Fruit fly (Drosophila melanogaster) whole organism, embryonic: ENCODE results near the gene CG3909.
A peak's percentile ranks its signal among the peaks of the same experiment; 100 is the strongest.

Source experiments
- Blimp-1 ChIP-seq: fragments of 200-800 bp; sonication (Bioruptor generic); optimal IDR thresholded peaks from 3 replicates; lab custom pipeline; 2018; ENCODE audit warnings: missing biosample characterization, missing genetic modification characterization, mild to moderate bottlenecking, moderate library complexity, missing genetic modification reagents
- CG10267 ChIP-seq: fragments of 200-800 bp; sonication (Bioruptor generic); optimal IDR thresholded peaks from 2 replicates; lab custom pipeline; 2018; ENCODE audit warnings: missing biosample characterization, mild to moderate bottlenecking, missing genetic modification characterization, moderate library complexity
- CG10321 ChIP-seq: fragments of 200-800 bp; sonication (Bioruptor generic); IDR thresholded peaks from 2 replicates; pipeline ENCODE4 v1.3.6; 2022; ENCODE audit warnings: missing biosample characterization, missing genetic modification characterization
- CG10543 ChIP-seq: fragments of 200-800 bp; sonication (Bioruptor generic); optimal IDR thresholded peaks from 3 replicates; lab custom pipeline; 2017; ENCODE audit warnings: missing biosample characterization, mild to moderate bottlenecking, missing genetic modification characterization, moderate library complexity
- CG1233 ChIP-seq: fragments of 200-800 bp; sonication (Bioruptor generic); optimal IDR thresholded peaks from 4 replicates; lab custom pipeline; 2018; ENCODE audit warnings: missing biosample characterization, mild to moderate bottlenecking, missing genetic modification characterization
- CG12391 ChIP-seq: fragments of 200-800 bp; sonication (Bioruptor generic); optimal IDR thresholded peaks from 3 replicates; lab custom pipeline; 2018; ENCODE audit warnings: missing biosample characterization, mild to moderate bottlenecking, missing genetic modification characterization, moderate library complexity
- CG14710 ChIP-seq: fragments of 200-800 bp; sonication (Bioruptor generic); optimal IDR thresholded peaks from 3 replicates; lab custom pipeline; 2019; ENCODE audit warnings: missing biosample characterization, mild to moderate bottlenecking, missing genetic modification characterization, moderate library complexity
- CG1647 ChIP-seq: fragments of 200-800 bp; sonication (Bioruptor generic); optimal IDR thresholded peaks from 3 replicates; lab custom pipeline; 2016; ENCODE audit warnings: missing biosample characterization, missing genetic modification characterization
- CG16815 ChIP-seq: fragments of 200-800 bp; sonication (Bioruptor generic); optimal IDR thresholded peaks from 3 replicates; lab custom pipeline; 2017; ENCODE audit warnings: missing biosample characterization, mild to moderate bottlenecking, missing genetic modification characterization
- CG1832 ChIP-seq: fragments of 200-800 bp; sonication (Bioruptor generic); optimal IDR thresholded peaks from 2 replicates; lab custom pipeline; 2017; ENCODE audit warnings: missing biosample characterization, mild to moderate bottlenecking, missing genetic modification characterization, inconsistent platforms
- CG18619 ChIP-seq: fragments of 200-800 bp; sonication (Bioruptor generic); optimal IDR thresholded peaks from 3 replicates; lab custom pipeline; 2017; ENCODE audit warnings: missing biosample characterization, mild to moderate bottlenecking, missing genetic modification characterization
- CG2712 ChIP-seq: fragments of 200-800 bp; optimal IDR thresholded peaks from 3 replicates; lab custom pipeline; 2019; ENCODE audit warnings: missing biosample characterization, mild to moderate bottlenecking, missing genetic modification characterization, moderate library complexity
- CG31441 ChIP-seq: fragments of 200-800 bp; sonication (Bioruptor generic); IDR thresholded peaks from 2 replicates; pipeline ENCODE4 v1.3.6; 2022; ENCODE audit warnings: missing biosample characterization, missing genetic modification characterization
- CG4730 ChIP-seq: fragments of 200-800 bp; sonication (Bioruptor generic); IDR thresholded peaks from 2 replicates; pipeline ENCODE4 v1.3.6; 2022; ENCODE audit warnings: missing biosample characterization, missing genetic modification characterization
- CG6272 ChIP-seq: fragments of 200-800 bp; sonication (Bioruptor generic); IDR thresholded peaks from 2 replicates; pipeline ENCODE4 v1.3.6; 2022; ENCODE audit warnings: missing biosample characterization, missing genetic modification characterization
- CG6689 ChIP-seq: fragments of 200-800 bp; sonication (Bioruptor generic); IDR thresholded peaks from 2 replicates; pipeline ENCODE4 v1.3.6; 2022; ENCODE audit warnings: missing biosample characterization, missing genetic modification characterization
- CG7357 ChIP-seq: fragments of 200-800 bp; sonication (Bioruptor generic); IDR thresholded peaks from 3 replicates; pipeline ENCODE4 v1.3.6; 2022; ENCODE audit warnings: missing biosample characterization, missing genetic modification characterization
- CG7556 ChIP-seq: fragments of 200-800 bp; sonication (Bioruptor generic); optimal IDR thresholded peaks from 2 replicates; lab custom pipeline; 2017; ENCODE audit warnings: missing biosample characterization, mild to moderate bottlenecking, missing genetic modification characterization
- D ChIP-seq, 2 experiments: fragments of 200-800 bp in 1 of 2; fragments of >200 bp in 1 of 2; sonication (Bioruptor generic) in 1 of 2; optimal IDR thresholded peaks; 2 replicates in 1 of 2; 3 replicates in 1 of 2; lab custom pipeline; 2017; ENCODE audit warnings: mild to moderate bottlenecking in 1 of 2, missing biosample characterization in 1 of 2, missing genetic modification characterization in 1 of 2, missing genetic modification reagents in 1 of 2
- Dref ChIP-seq: fragments of 200-800 bp; sonication (Bioruptor generic); IDR thresholded peaks from 2 replicates; pipeline ENCODE4 v1.3.6; 2022; ENCODE audit warnings: missing biosample characterization, missing genetic modification characterization
- Elba2 ChIP-seq: fragments of 200-800 bp; sonication (Bioruptor generic); optimal IDR thresholded peaks from 3 replicates; lab custom pipeline; 2016; ENCODE audit warnings: missing biosample characterization, missing genetic modification characterization
- Ets65A ChIP-seq: fragments of 200-800 bp; sonication (Bioruptor generic); peaks from one replicate; lab custom pipeline; 2016; ENCODE audit warnings: missing biosample characterization, missing genetic modification characterization
- Hey ChIP-seq: fragments of 200-800 bp; sonication (Bioruptor generic); optimal IDR thresholded peaks from 3 replicates; lab custom pipeline; 2018; ENCODE audit warnings: missing biosample characterization, mild to moderate bottlenecking, missing genetic modification characterization
- Max ChIP-seq: fragments of 200-800 bp; sonication (Bioruptor generic); optimal IDR thresholded peaks from 2 replicates; lab custom pipeline; 2016; ENCODE audit warnings: missing biosample characterization, mild to moderate bottlenecking, missing genetic modification characterization
- Med ChIP-seq: fragments of 200-800 bp; sonication (Bioruptor generic); peaks from one replicate; lab custom pipeline; 2016; ENCODE audit warnings: missing biosample characterization, missing genetic modification characterization, mild to moderate bottlenecking, inconsistent platforms, moderate library complexity
- Meics ChIP-seq: fragments of 200-800 bp; sonication (Bioruptor generic); optimal IDR thresholded peaks from 2 replicates; lab custom pipeline; 2017; ENCODE audit warnings: missing biosample characterization, mild to moderate bottlenecking, missing genetic modification characterization
- NK7.1 ChIP-seq: fragments of 200-800 bp; sonication (Bioruptor generic); optimal IDR thresholded peaks from 3 replicates; lab custom pipeline; 2016; ENCODE audit warnings: missing biosample characterization, missing genetic modification characterization
- NfI ChIP-seq: fragments of 200-800 bp; sonication (Bioruptor generic); optimal IDR thresholded peaks from 3 replicates; lab custom pipeline; 2018; ENCODE audit warnings: missing biosample characterization, mild to moderate bottlenecking, missing genetic modification characterization, moderate library complexity
- Opbp ChIP-seq: fragments of 200-800 bp; sonication (Bioruptor generic); IDR thresholded peaks from 3 replicates; pipeline ENCODE4 v1.3.6; 2022; ENCODE audit warnings: missing biosample characterization, missing genetic modification characterization; ENCODE audit not compliant: partially characterized antibody
- PHDP ChIP-seq: fragments of 200-800 bp; sonication (Bioruptor generic); optimal IDR thresholded peaks from 3 replicates; lab custom pipeline; 2018; ENCODE audit warnings: missing biosample characterization, mild to moderate bottlenecking, missing genetic modification characterization, moderate library complexity
- Sox102F ChIP-seq: fragments of 200-800 bp; sonication (Bioruptor generic); optimal IDR thresholded peaks from 2 replicates; lab custom pipeline; 2018; ENCODE audit warnings: missing biosample characterization, mild to moderate bottlenecking, missing genetic modification characterization, moderate library complexity
- Vsx1 ChIP-seq: fragments of 200-800 bp; sonication (Bioruptor generic); optimal IDR thresholded peaks from 2 replicates; lab custom pipeline; 2017; ENCODE audit warnings: missing biosample characterization, mild to moderate bottlenecking, missing genetic modification characterization, missing genetic modification reagents
- ash1 ChIP-seq: fragments of 200-800 bp; sonication (Bioruptor generic); optimal IDR thresholded peaks from 2 replicates; lab custom pipeline; 2018; ENCODE audit warnings: missing biosample characterization, mild to moderate bottlenecking, missing genetic modification characterization
- bowl ChIP-seq: fragments of 200-800 bp; sonication (Bioruptor generic); IDR thresholded peaks from 2 replicates; pipeline ENCODE4 v1.3.6; 2022; ENCODE audit warnings: missing biosample characterization, missing genetic modification characterization
- dati ChIP-seq: fragments of 200-800 bp; sonication (Bioruptor generic); IDR thresholded peaks from 2 replicates; pipeline ENCODE4 v1.3.6; 2022; ENCODE audit warnings: missing biosample characterization, missing genetic modification characterization
- dpn ChIP-seq, 2 experiments: fragments of 200-800 bp; sonication (Bioruptor generic); optimal IDR thresholded peaks; 3 replicates each; lab custom pipeline; 2016; ENCODE audit warnings: missing biosample characterization in 2 of 2, missing genetic modification characterization in 2 of 2
- eve ChIP-seq, 2 experiments: fragments of >200 bp; optimal IDR thresholded peaks; 2 replicates each; lab custom pipeline; 2017; ENCODE audit warnings: missing biosample characterization in 2 of 2, missing genetic modification characterization in 2 of 2
- eyg ChIP-seq: fragments of 200-800 bp; sonication (Bioruptor generic); optimal IDR thresholded peaks from 3 replicates; lab custom pipeline; 2016; ENCODE audit warnings: missing biosample characterization, missing genetic modification characterization
- fu2 ChIP-seq: fragments of 200-800 bp; sonication (Bioruptor generic); optimal IDR thresholded peaks from 2 replicates; lab custom pipeline; 2016; ENCODE audit warnings: missing biosample characterization, missing genetic modification characterization
- h ChIP-seq: fragments of >200 bp; optimal IDR thresholded peaks from 2 replicates; lab custom pipeline; 2017
- ind ChIP-seq: fragments of 200-800 bp; sonication (Bioruptor generic); optimal IDR thresholded peaks from 3 replicates; lab custom pipeline; 2016; ENCODE audit warnings: missing biosample characterization, missing genetic modification characterization
- lbe ChIP-seq: fragments of 200-800 bp; sonication (Bioruptor generic); optimal IDR thresholded peaks from 2 replicates; lab custom pipeline; 2016; ENCODE audit warnings: missing biosample characterization, mild to moderate bottlenecking, missing genetic modification characterization
- nerfin-1 ChIP-seq: fragments of 200-800 bp; sonication (Bioruptor generic); optimal IDR thresholded peaks from 3 replicates; lab custom pipeline; 2019; ENCODE audit warnings: missing biosample characterization, mild to moderate bottlenecking, missing genetic modification characterization, moderate library complexity
- nerfin-2 ChIP-seq: fragments of 200-800 bp; sonication (Bioruptor generic); IDR thresholded peaks from 2 replicates; pipeline ENCODE4 v1.3.6; 2022; ENCODE audit warnings: missing biosample characterization, missing genetic modification characterization; ENCODE audit not compliant: partially characterized antibody
- phol ChIP-seq: fragments of 200-800 bp; sonication (Bioruptor generic); optimal IDR thresholded peaks from 3 replicates; lab custom pipeline; 2018; ENCODE audit warnings: missing biosample characterization, mild to moderate bottlenecking, missing genetic modification characterization, moderate library complexity
- row ChIP-seq: fragments of 200-800 bp; sonication (Bioruptor generic); IDR thresholded peaks from 3 replicates; pipeline ENCODE4 v1.3.6; 2022; ENCODE audit warnings: missing biosample characterization, missing genetic modification characterization
- scrt ChIP-seq: fragments of 200-800 bp; sonication (Bioruptor generic); optimal IDR thresholded peaks from 2 replicates; lab custom pipeline; 2018; ENCODE audit warnings: missing biosample characterization, mild to moderate bottlenecking, missing genetic modification characterization, moderate library complexity
- shn ChIP-seq: fragments of 200-800 bp; sonication (Bioruptor generic); optimal IDR thresholded peaks from 3 replicates; lab custom pipeline; 2016; ENCODE audit warnings: missing biosample characterization, missing genetic modification characterization
- wdn ChIP-seq: fragments of 200-800 bp; sonication (Bioruptor generic); IDR thresholded peaks from 2 replicates; pipeline ENCODE4 v1.3.6; 2022; ENCODE audit warnings: missing biosample characterization, missing genetic modification characterization

CG3909 gene

DNA sequence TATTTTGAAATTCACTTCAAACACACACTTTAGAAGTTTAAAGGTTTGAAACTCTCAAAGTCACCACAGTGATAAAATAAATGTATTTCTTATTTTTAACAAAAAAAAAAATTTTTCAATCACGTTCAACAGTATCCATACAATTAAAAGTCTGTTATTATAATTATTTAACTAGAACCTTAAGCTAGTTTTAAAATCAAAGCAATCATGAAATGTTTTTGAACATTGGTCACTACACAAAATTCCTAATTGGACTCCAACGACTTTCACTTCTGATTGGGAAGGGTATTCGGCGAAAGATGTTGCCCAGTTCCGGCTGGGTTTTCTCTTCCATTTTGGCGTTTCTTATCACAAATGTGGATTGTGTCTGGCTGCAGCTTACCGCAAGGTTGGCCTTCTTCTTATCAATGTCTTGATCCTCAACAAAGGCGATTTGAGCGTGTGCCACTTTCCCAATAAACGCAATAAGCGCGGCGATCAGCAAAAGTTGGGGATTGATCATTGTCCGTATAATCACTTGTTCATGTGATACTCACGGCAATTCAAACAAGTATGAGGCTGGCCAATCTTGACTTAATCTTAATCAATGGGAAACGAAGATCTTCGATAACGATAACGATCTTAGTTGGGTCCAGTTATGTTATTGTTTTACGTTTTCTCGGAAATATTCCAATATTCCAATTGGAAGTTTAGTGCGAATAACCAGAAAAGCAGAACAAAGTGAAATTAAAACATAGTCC lies 5.1 kb downstream of the CG3909 start (continued):
- TF ChIP-seq Med (peak; percentile 77), Blimp-1 (peak; percentile 56), CG31441 (GFP tag; lab: Robert Waterston, UW) (peak; percentile 56), NfI (GFP tag; lab: Kevin White, UChicago) (peak; percentile 36), CG1233 (GFP tag; lab: Kevin White, UChicago) (peak; percentile 45), CG7556 (GFP tag; lab: Kevin White, UChicago) (peak; percentile 64), wdn (GFP tag; lab: Robert Waterston, UW) (no peak), CG18619 (GFP tag; lab: Kevin White, UChicago) (peak; percentile 51), phol (tag; lab: Kevin White, UChicago) (peak; percentile 52), Meics (peak; percentile 67), dati (GFP tag; lab: Robert Waterston, UW) (no peak), CG10543 (peak; percentile 6), CG10321 (GFP tag; lab: Robert Waterston, UW) (no peak), eve (GFP tag; optimal IDR thresholded peaks at IDR 0.05; lab: Kevin White, UChicago) (no peak), ind (GFP tag; lab: Kevin White, UChicago) (peak; percentile 23), D (optimal IDR thresholded peaks at IDR 0.05; lab: Kevin White, UChicago) (peak; percentile 92), D (GFP tag; optimal IDR thresholded peaks at IDR 0.05; lab: Kevin White, UChicago) (peak; percentile 26), ash1 (no peak), nerfin-2 (GFP tag; lab: Robert Waterston, UW) (peak; percentile 47; the same call in 1 of the 2 replicates), Dref (GFP tag; lab: Robert Waterston, UW) (no peak), CG6689 (GFP tag; lab: Robert Waterston, UW) (0 out of 2 replicates have a peak, but pooled peaks have one; percentile 22), fu2 (GFP tag; lab: Kevin White, UChicago) (no peak), Ets65A (GFP tag; lab: Kevin White, UChicago) (no peak), row (GFP tag; lab: Robert Waterston, UW) (peak; percentile 67), CG4730 (GFP tag; lab: Robert Waterston, UW) (no peak), scrt (peak; percentile 5), eyg (GFP tag; lab: Kevin White, UChicago) (no peak), Sox102F (GFP tag; lab: Kevin White, UChicago) (no peak), bowl (GFP tag; lab: Robert Waterston, UW) (no peak), CG10267 (tag; lab: Kevin White, UChicago) (peak; percentile 12), lbe (GFP tag; lab: Kevin White, UChicago) (peak; percentile 39), dpn (GFP tag; optimal IDR thresholded peaks at IDR 0.05; lab: Kevin White, UChicago) (peak in 1 of 2 experiments; percentile 18), Max (GFP tag; lab: Kevin White, UChicago) (peak; percentile 27), Hey (tag; lab: Kevin White, UChicago) (no peak), CG6272 (GFP tag; lab: Robert Waterston, UW) (no peak), Vsx1 (GFP tag; lab: Kevin White, UChicago) (no peak), CG7357 (GFP tag; lab: Robert Waterston, UW) (no peak), Opbp (GFP tag; lab: Robert Waterston, UW) (no peak), CG1647 (GFP tag; lab: Kevin White, UChicago) (no peak), CG16815 (GFP tag; lab: Kevin White, UChicago) (peak; percentile 3), CG1832 (no peak), CG12391 (tag; lab: Kevin White, UChicago) (peak; percentile 47), CG14710 (peak; percentile 20), shn (GFP tag; lab: Kevin White, UChicago) (no peak), Elba2 (peak; percentile 55), CG2712 (tag; lab: Kevin White, UChicago) (peak; percentile 59), PHDP (peak; percentile 33), h (lab: Kevin White, UChicago) (no peak), NK7.1 (no peak), nerfin-1 (tag; lab: Kevin White, UChicago) (no peak)
